Worm (Caenorhabditis elegans) whole organism, L1 larva: Measurements from ENCODE around the gene gtf-2E2.

Source experiments
- nhr-12 ChIP-seq: sonication (generic microtip); optimal IDR thresholded peaks from 2 replicates; lab custom pipeline; 2017; ENCODE audit warnings: missing biosample characterization, missing genetic modification characterization
- rnt-1 ChIP-seq: sonication (generic microtip); optimal IDR thresholded peaks from 2 replicates; lab custom pipeline; 2016; ENCODE audit warnings: mild to moderate bottlenecking, missing genetic modification characterization, moderate library complexity, missing compliant biosample characterization

DNA sequence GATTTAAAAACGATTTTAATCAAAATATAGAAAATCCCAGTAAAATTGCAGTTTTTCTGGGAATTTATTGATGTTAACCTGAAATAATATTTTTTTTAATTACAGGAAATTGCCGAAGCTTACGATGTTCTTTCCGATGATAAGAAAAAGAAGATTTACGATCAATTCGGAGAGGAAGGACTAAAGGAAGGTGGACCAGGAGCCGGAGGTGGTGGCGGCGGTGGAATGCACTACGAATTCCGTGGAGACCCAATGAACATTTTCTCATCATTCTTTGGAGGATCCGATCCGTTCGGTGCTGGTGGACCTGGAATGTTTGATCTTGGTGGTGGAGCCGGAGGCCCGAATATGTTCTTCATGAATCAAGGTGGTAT is 3.6 kb upstream of the gtf-2E2 start:
- no peak for TF ChIP-seq nhr-12 (tag; lab: Kevin White, UChicago)
- TF ChIP-seq rnt-1 (tag; lab: Kevin White, UChicago), result no peak
